Worm (Caenorhabditis elegans) whole organism, late embryonic: ENCODE measurements around the gene srz-103.

Experiments
- C08G9.2 ChIP-seq: sonication (generic microtip); optimal IDR thresholded peaks from 2 replicates; lab custom pipeline; 2016; ENCODE audit warnings: mild to moderate bottlenecking, missing genetic modification characterization, moderate library complexity, missing compliant biosample characterization
- ceh-45 ChIP-seq: fragments of 200-800 bp; sonication (Bioruptor generic); IDR thresholded peaks from 2 replicates; pipeline ENCODE4 v1.3.6; 2022; ENCODE audit warnings: missing genetic modification reagents, missing genetic modification characterization, missing compliant biosample characterization
- ceh-9 ChIP-seq: sonication (generic microtip); optimal IDR thresholded peaks from 2 replicates; lab custom pipeline; 2016; ENCODE audit warnings: mild to moderate bottlenecking, missing genetic modification characterization, inconsistent platforms, missing compliant biosample characterization
- lin-11 ChIP-seq: fragments of 200-800 bp; sonication (Bioruptor generic); optimal IDR thresholded peaks from 2 replicates; lab custom pipeline; 2018; ENCODE audit warnings: mild to moderate bottlenecking, missing genetic modification characterization, missing compliant biosample characterization

DNA sequence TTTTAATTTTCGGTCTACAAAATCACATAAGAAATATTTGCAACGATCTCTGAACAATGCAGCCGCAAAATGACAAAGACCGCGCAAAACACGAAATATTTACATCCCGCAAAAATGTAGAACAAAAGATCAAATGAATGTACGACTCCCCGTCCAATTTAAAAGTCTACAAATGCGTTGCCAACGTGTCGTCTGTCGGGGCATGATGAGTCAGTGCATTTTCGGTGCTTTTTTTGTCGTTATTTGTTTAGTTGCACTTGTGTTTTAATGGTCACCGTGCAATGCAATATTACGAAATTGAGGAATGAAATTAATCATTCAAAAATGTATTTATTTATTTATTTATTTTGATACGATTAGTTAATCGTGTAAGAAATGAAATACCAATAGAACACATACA, 45.4 kb upstream of the srz-103 start:
- no peak for TF ChIP-seq C08G9.2
- TF ChIP-seq ceh-45 (GFP tag; lab: Robert Waterston, UW), result no peak
- no peak for TF ChIP-seq lin-11 (tag; lab: Kevin White, UChicago)
- TF ChIP-seq ceh-9, result no peak
